Fruit fly (Drosophila melanogaster) whole organism, embryonic: ENCODE measurements around the gene Syx8.
A peak's percentile ranks its signal among the peaks of the same experiment; 100 is the strongest.

Source experiments
- Bgb ChIP-seq: fragments of 200-800 bp; sonication (Bioruptor generic); IDR thresholded peaks from 2 replicates; pipeline ENCODE4 v1.3.6; 2022; ENCODE audit warnings: missing biosample characterization, missing genetic modification characterization; ENCODE audit not compliant: partially characterized antibody
- CG11398 ChIP-seq: fragments of 200-800 bp; sonication (Bioruptor generic); optimal IDR thresholded peaks from 2 replicates; lab custom pipeline; 2016; ENCODE audit warnings: missing biosample characterization, missing genetic modification characterization
- CG12155 ChIP-seq: fragments of 200-800 bp; sonication (Bioruptor generic); optimal IDR thresholded peaks from 3 replicates; lab custom pipeline; 2016; ENCODE audit warnings: missing biosample characterization, missing genetic modification characterization
- CG13287 ChIP-seq: fragments of 200-800 bp; sonication (Bioruptor generic); IDR thresholded peaks from 2 replicates; pipeline ENCODE4 v1.3.6; 2022; ENCODE audit warnings: missing biosample characterization, missing genetic modification characterization; ENCODE audit not compliant: partially characterized antibody
- CG14860 ChIP-seq: fragments of 200-800 bp; sonication (Bioruptor generic); IDR thresholded peaks from 3 replicates; pipeline ENCODE4 v1.3.6; 2022; ENCODE audit warnings: missing biosample characterization, missing genetic modification characterization; ENCODE audit not compliant: partially characterized antibody
- CG15601 ChIP-seq: fragments of 200-800 bp; sonication (Bioruptor generic); optimal IDR thresholded peaks from 3 replicates; lab custom pipeline; 2019; ENCODE audit warnings: missing biosample characterization, mild to moderate bottlenecking, missing genetic modification characterization, moderate library complexity
- CG16863 ChIP-seq: fragments of 200-800 bp; sonication (Bioruptor generic); optimal IDR thresholded peaks from 3 replicates; lab custom pipeline; 2016; ENCODE audit warnings: missing biosample characterization, missing genetic modification characterization
- CG17361 ChIP-seq: fragments of 200-800 bp; sonication (Bioruptor generic); IDR thresholded peaks from 3 replicates; pipeline ENCODE4 v1.3.6; 2022; ENCODE audit warnings: missing biosample characterization, missing genetic modification characterization
- CG30431 ChIP-seq: fragments of 200-800 bp; sonication (Bioruptor generic); optimal IDR thresholded peaks from 2 replicates; lab custom pipeline; 2017; ENCODE audit warnings: missing biosample characterization, missing genetic modification characterization
- CG31388 ChIP-seq: fragments of 200-800 bp; sonication (Bioruptor generic); optimal IDR thresholded peaks from 2 replicates; lab custom pipeline; 2016; ENCODE audit warnings: missing biosample characterization, missing genetic modification characterization
- CG3163 ChIP-seq: fragments of 200-800 bp; sonication (Bioruptor generic); optimal IDR thresholded peaks from 3 replicates; lab custom pipeline; 2016; ENCODE audit warnings: missing biosample characterization, missing genetic modification characterization
- CG34224 ChIP-seq: fragments of 200-800 bp; sonication (Bioruptor generic); IDR thresholded peaks from 3 replicates; pipeline ENCODE4 v1.3.6; 2022; ENCODE audit warnings: missing biosample characterization, missing genetic modification characterization; ENCODE audit not compliant: partially characterized antibody
- CG34422 ChIP-seq: fragments of 200-800 bp; sonication (Bioruptor generic); IDR thresholded peaks from 3 replicates; pipeline ENCODE4 v1.3.6; 2022; ENCODE audit warnings: missing biosample characterization, missing genetic modification characterization
- CG7928 ChIP-seq: fragments of 200-800 bp; sonication (Bioruptor generic); optimal IDR thresholded peaks from 2 replicates; lab custom pipeline; 2017; ENCODE audit warnings: missing biosample characterization, mild to moderate bottlenecking, missing genetic modification characterization
- CG9437 ChIP-seq: fragments of 200-800 bp; sonication (Bioruptor generic); optimal IDR thresholded peaks from 2 replicates; lab custom pipeline; 2018; ENCODE audit warnings: missing biosample characterization, mild to moderate bottlenecking, missing genetic modification characterization
- Doc3 ChIP-seq: fragments of 200-800 bp; sonication (Bioruptor generic); IDR thresholded peaks from 3 replicates; pipeline ENCODE4 v1.3.6; 2022; ENCODE audit warnings: missing biosample characterization, missing genetic modification characterization; ENCODE audit not compliant: partially characterized antibody
- Med ChIP-seq: fragments of 200-800 bp; sonication (Bioruptor generic); peaks from one replicate; lab custom pipeline; 2016; ENCODE audit warnings: missing biosample characterization, missing genetic modification characterization, mild to moderate bottlenecking, inconsistent platforms, moderate library complexity
- NfI ChIP-seq: fragments of 200-800 bp; sonication (Bioruptor generic); optimal IDR thresholded peaks from 3 replicates; lab custom pipeline; 2018; ENCODE audit warnings: missing biosample characterization, mild to moderate bottlenecking, missing genetic modification characterization, moderate library complexity
- Optix ChIP-seq: fragments of 200-800 bp; sonication (Bioruptor generic); IDR thresholded peaks from 3 replicates; pipeline ENCODE4 v1.3.6; 2022; ENCODE audit warnings: missing biosample characterization, missing genetic modification characterization
- Ptx1 ChIP-seq: fragments of 200-800 bp; sonication (Bioruptor generic); IDR thresholded peaks from 2 replicates; pipeline ENCODE4 v1.3.6; 2022; ENCODE audit warnings: missing biosample characterization, missing genetic modification characterization
- Sox100B ChIP-seq: fragments of 200-800 bp; sonication (Bioruptor generic); optimal IDR thresholded peaks from 3 replicates; lab custom pipeline; 2018; ENCODE audit warnings: missing biosample characterization, mild to moderate bottlenecking, missing genetic modification characterization
- Sox102F ChIP-seq: fragments of 200-800 bp; sonication (Bioruptor generic); optimal IDR thresholded peaks from 2 replicates; lab custom pipeline; 2018; ENCODE audit warnings: missing biosample characterization, mild to moderate bottlenecking, missing genetic modification characterization, moderate library complexity
- Spps ChIP-seq: fragments of 200-800 bp; sonication (Bioruptor generic); optimal IDR thresholded peaks from 2 replicates; lab custom pipeline; 2018; ENCODE audit warnings: missing biosample characterization, mild to moderate bottlenecking, missing genetic modification characterization
- Tbp ChIP-seq: fragments of >200 bp; optimal IDR thresholded peaks from 2 replicates; lab custom pipeline; 2018; ENCODE audit warnings: missing biosample characterization, missing genetic modification characterization
- amos ChIP-seq: fragments of 200-800 bp; sonication (Bioruptor generic); IDR thresholded peaks from 2 replicates; pipeline ENCODE4 v1.3.6; 2022; ENCODE audit warnings: missing biosample characterization, missing genetic modification characterization; ENCODE audit not compliant: partially characterized antibody
- aop ChIP-seq: fragments of 200-800 bp; sonication (Bioruptor generic); IDR thresholded peaks from 2 replicates; pipeline ENCODE4 v1.3.6; 2022; ENCODE audit warnings: missing biosample characterization, missing genetic modification characterization
- bbx ChIP-seq: fragments of 200-800 bp; sonication (Bioruptor generic); IDR thresholded peaks from 2 replicates; pipeline ENCODE4 v1.3.6; 2022; ENCODE audit warnings: missing biosample characterization, missing genetic modification characterization; ENCODE audit not compliant: partially characterized antibody
- br ChIP-seq: fragments of >200 bp; optimal IDR thresholded peaks from 2 replicates; lab custom pipeline; 2017
- dimm ChIP-seq: fragments of 200-800 bp; sonication (Bioruptor generic); IDR thresholded peaks from 2 replicates; pipeline ENCODE4 v1.3.6; 2022; ENCODE audit warnings: missing biosample characterization, missing genetic modification characterization
- knrl ChIP-seq: fragments of 200-800 bp; sonication (Bioruptor generic); IDR thresholded peaks from 3 replicates; pipeline ENCODE4 v1.3.6; 2022; ENCODE audit warnings: missing biosample characterization, missing genetic modification characterization; ENCODE audit not compliant: partially characterized antibody
- phol ChIP-seq: fragments of 200-800 bp; sonication (Bioruptor generic); optimal IDR thresholded peaks from 3 replicates; lab custom pipeline; 2018; ENCODE audit warnings: missing biosample characterization, mild to moderate bottlenecking, missing genetic modification characterization, moderate library complexity
- pnt ChIP-seq: fragments of 200-800 bp; sonication (Bioruptor generic); optimal IDR thresholded peaks from 3 replicates; lab custom pipeline; 2016; ENCODE audit warnings: missing biosample characterization, missing genetic modification characterization
- prd ChIP-seq, 3 experiments: fragments of >200 bp in 2 of 3; fragments of 200-800 bp in 1 of 3; sonication (Bioruptor generic) in 1 of 3; optimal IDR thresholded peaks in 2 of 3; IDR thresholded peaks in 1 of 3; 2 replicates in 2 of 3; 3 replicates in 1 of 3; pipeline versions ENCODE4 v1.3.6 to Lab custom; 2017 to 2022; ENCODE audit warnings: missing biosample characterization in 1 of 3, missing genetic modification characterization in 1 of 3
- pzg ChIP-seq: fragments of 200-800 bp; sonication (Bioruptor generic); optimal IDR thresholded peaks from 3 replicates; lab custom pipeline; 2018; ENCODE audit warnings: missing biosample characterization, mild to moderate bottlenecking, missing genetic modification characterization, moderate library complexity
- scrt ChIP-seq: fragments of 200-800 bp; sonication (Bioruptor generic); optimal IDR thresholded peaks from 2 replicates; lab custom pipeline; 2018; ENCODE audit warnings: missing biosample characterization, mild to moderate bottlenecking, missing genetic modification characterization, moderate library complexity
- sd ChIP-seq: fragments of 200-800 bp; sonication (Bioruptor generic); optimal IDR thresholded peaks from 3 replicates; lab custom pipeline; 2018; ENCODE audit warnings: missing biosample characterization, mild to moderate bottlenecking, missing genetic modification characterization, moderate library complexity
- sima ChIP-seq: fragments of 200-800 bp; sonication (Bioruptor generic); optimal IDR thresholded peaks from 2 replicates; lab custom pipeline; 2016; ENCODE audit warnings: missing biosample characterization, missing genetic modification characterization
- stwl ChIP-seq: fragments of 200-800 bp; sonication (Bioruptor generic); optimal IDR thresholded peaks from 3 replicates; lab custom pipeline; 2018; ENCODE audit warnings: missing biosample characterization, mild to moderate bottlenecking, missing genetic modification characterization, moderate library complexity
- trem ChIP-seq: fragments of 200-800 bp; optimal IDR thresholded peaks from 3 replicates; lab custom pipeline; 2019; ENCODE audit warnings: missing biosample characterization, mild to moderate bottlenecking, missing genetic modification characterization, moderate library complexity
- unc-4 ChIP-seq: fragments of 200-800 bp; sonication (Bioruptor generic); IDR thresholded peaks from 2 replicates; pipeline ENCODE4 v1.3.6; 2022; ENCODE audit warnings: missing biosample characterization, missing genetic modification characterization; ENCODE audit not compliant: partially characterized antibody

The Syx8 gene

DNA sequence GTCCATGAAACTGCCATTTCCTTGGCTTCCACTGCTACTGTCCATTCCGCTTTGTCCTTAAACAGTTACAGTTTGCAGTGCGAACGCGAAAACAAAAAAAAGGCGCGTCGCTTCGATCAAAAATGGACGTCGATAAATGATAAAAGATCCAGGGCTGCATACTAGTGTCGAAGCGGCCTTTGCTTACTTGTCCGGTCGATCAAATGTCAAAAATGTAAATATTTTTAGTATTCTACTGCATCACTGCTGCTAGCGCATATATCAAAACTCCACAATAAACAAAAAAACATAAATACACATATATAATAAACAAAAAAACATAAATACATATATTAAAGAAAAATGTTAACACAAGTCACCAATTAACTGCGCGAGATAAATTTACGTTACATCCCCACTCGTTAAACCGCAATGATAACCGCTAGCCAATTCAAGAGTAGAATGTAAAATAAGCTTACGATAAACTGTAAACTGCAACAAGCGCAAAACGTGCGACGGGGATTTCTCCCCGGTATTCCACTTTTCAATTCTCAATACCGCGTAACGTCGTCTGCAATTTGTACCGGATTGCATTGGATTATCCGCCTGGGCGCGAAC lies 8.2 kb upstream of the Syx8 start, which contains the start of the genes spd-2 and Apl (continued):
- TF ChIP-seq CG17361 (GFP tag; lab: Robert Waterston, UW) (0 out of 3 replicates have a peak, but pooled peaks have one; percentile 17), CG16863 (GFP tag; lab: Kevin White, UChicago) (no peak), phol (peak; percentile 90), dimm (GFP tag; lab: Robert Waterston, UW) (no peak), stwl (tag; lab: Kevin White, UChicago) (peak; percentile 27), CG31388 (GFP tag; lab: Kevin White, UChicago) (no peak), Sox102F (GFP tag; lab: Kevin White, UChicago) (no peak), CG34422 (GFP tag; lab: Robert Waterston, UW) (no peak), amos (peak; percentile 57), trem (tag; lab: Kevin White, UChicago) (peak; percentile 19), CG30431 (GFP tag; lab: Kevin White, UChicago) (no peak), Tbp (GFP tag; lab: Kevin White, UChicago) (no peak), CG13287 (GFP tag; lab: Robert Waterston, UW) (peak; percentile 58), CG12155 (GFP tag; lab: Kevin White, UChicago) (peak; percentile 11), Spps (no peak), Ptx1 (no peak), aop (no peak), sima (GFP tag; lab: Kevin White, UChicago) (no peak), Bgb (GFP tag; lab: Robert Waterston, UW) (peak; percentile 60), NfI (no peak), bbx (GFP tag; lab: Robert Waterston, UW) (0 out of 2 replicates have a peak, but pooled peaks have one; percentile 39), unc-4 (GFP tag; lab: Robert Waterston, UW) (0 out of 2 replicates have a peak, but pooled peaks have one; percentile 35), knrl (GFP tag; lab: Robert Waterston, UW) (peak; percentile 59), Med (GFP tag; lab: Kevin White, UChicago) (peak; percentile 55), CG3163 (GFP tag; lab: Kevin White, UChicago) (no peak), CG14860 (GFP tag; lab: Robert Waterston, UW) (peak; percentile 71; the same call in 2 of the 3 replicates), scrt (GFP tag; lab: Kevin White, UChicago) (no peak), CG34224 (GFP tag; lab: Robert Waterston, UW) (peak; percentile 56; the same call in 1 of the 3 replicates), pzg (GFP tag; lab: Kevin White, UChicago) (peak; percentile 19), Optix (no peak), br (lab: Kevin White, UChicago) (no peak), Doc3 (GFP tag; lab: Robert Waterston, UW) (0 out of 3 replicates have a peak, but pooled peaks have one; percentile 39), CG7928 (GFP tag; lab: Kevin White, UChicago) (peak; percentile 85), CG11398 (GFP tag; lab: Kevin White, UChicago) (no peak), prd (optimal IDR thresholded peaks at IDR 0.05; lab: Kevin White, UChicago) (no peak), prd (GFP tag; IDR thresholded peaks at IDR 0.05; lab: Robert Waterston, UW) (no peak), CG9437 (peak; percentile 81), pnt (GFP tag; lab: Kevin White, UChicago) (no peak), CG15601 (tag; lab: Kevin White, UChicago) (peak; percentile 2), Sox100B (GFP tag; lab: Kevin White, UChicago) (no peak), sd (tag; lab: Kevin White, UChicago) (no peak)
